Fruit fly (Drosophila melanogaster) whole organism: ENCODE data around the gene TfIIB.

Source experiments
- CG8478 ChIP-seq: fragments of >200 bp; optimal IDR thresholded peaks from 2 replicates; lab custom pipeline; 2018; ENCODE audit warnings: inconsistent platforms
- Dll ChIP-seq: fragments of >200 bp; optimal IDR thresholded peaks from 2 replicates; lab custom pipeline; 2017
- EcR ChIP-seq, 2 experiments: fragments of >200 bp; optimal IDR thresholded peaks; 2 replicates each; lab custom pipeline; 2017; ENCODE audit warnings: missing biosample characterization in 2 of 2, missing genetic modification characterization in 2 of 2, missing genetic modification reagents in 2 of 2
- pan ChIP-seq: fragments of >200 bp; optimal IDR thresholded peaks from 2 replicates; lab custom pipeline; 2017
- psq ChIP-seq: fragments of >200 bp; optimal IDR thresholded peaks from 2 replicates; lab custom pipeline; 2017
- usp ChIP-seq: fragments of >200 bp; optimal IDR thresholded peaks from 2 replicates; lab custom pipeline; 2017; ENCODE audit warnings: missing biosample characterization, missing genetic modification characterization, mixed read lengths

TfIIB gene

DNA sequence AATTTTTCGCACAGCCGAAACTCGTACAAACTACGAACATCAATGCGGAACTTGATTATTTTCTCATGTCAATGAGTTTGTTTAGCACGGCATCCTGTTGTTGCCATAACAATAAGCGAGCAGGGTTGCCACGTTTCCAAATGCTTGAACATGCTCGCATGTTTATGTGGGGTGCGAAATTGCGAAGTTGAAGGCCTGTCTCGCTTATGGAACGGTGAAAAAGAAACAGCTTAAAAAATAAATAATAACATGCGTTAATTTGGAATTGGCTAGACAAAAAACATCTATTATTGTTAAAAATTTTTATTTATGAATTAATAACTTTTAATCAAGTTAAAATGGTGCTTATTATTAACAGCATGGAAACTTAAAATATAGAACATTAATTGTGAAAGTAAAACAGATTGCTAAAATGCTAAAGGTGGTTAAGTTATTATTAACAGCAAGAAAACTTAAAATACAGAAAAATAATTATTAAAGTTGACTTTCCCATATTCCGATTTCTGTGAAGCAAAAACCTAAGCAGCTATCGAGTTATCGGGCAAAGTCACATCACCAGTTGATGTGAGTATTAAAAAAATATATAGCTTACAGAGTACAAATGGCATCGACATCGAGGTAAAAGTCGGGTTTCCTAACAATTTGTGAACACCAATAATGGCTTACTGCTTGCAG is at the start of gene TfIIB, which contains the start of gene Bug22:
TfIIB (plus strand) TSS at position 537 of the 675 bp plus-strand sequence.
Bug22 (minus strand) TSS at position 117 of the 675 bp plus-strand sequence.
- no peak for TF ChIP-seq EcR (GFP tag; optimal IDR thresholded peaks at IDR 0.05; lab: Kevin White, UChicago)
- no peak for TF ChIP-seq Dll
- no peak for TF ChIP-seq pan
- TF ChIP-seq psq (lab: Kevin White, UChicago), result no peak
- no peak for TF ChIP-seq CG8478
- no peak for TF ChIP-seq usp (GFP tag; lab: Kevin White, UChicago)

dm6 chr2L:10381890-10382450 is 49.2 kb upstream of the TfIIB start, which contains the start of gene CG5096:
Gene CG5096 (plus strand): TSS chr2L:10382263.
- TF ChIP-seq pan, result no peak
- TF ChIP-seq CG8478, result no peak
- no peak for TF ChIP-seq Dll

- no peak for TF ChIP-seq Dll
- no peak for TF ChIP-seq psq (lab: Kevin White, UChicago)
- TF ChIP-seq CG8478, result no peak
- no peak for TF ChIP-seq pan
- no peak for TF ChIP-seq usp (GFP tag; lab: Kevin White, UChicago)
- no peak for TF ChIP-seq EcR (GFP tag; optimal IDR thresholded peaks at IDR 0.05; lab: Kevin White, UChicago)
These were observed 44.8 kb upstream of the TfIIB start, which contains the start of the genes Cdk1 and mRpS7 for dm6 chr2L:10386208-10386805. Gene Cdk1 (minus strand): TSS chr2L:10386262. Gene mRpS7 (plus strand): TSS chr2L:10386662.

DNA sequence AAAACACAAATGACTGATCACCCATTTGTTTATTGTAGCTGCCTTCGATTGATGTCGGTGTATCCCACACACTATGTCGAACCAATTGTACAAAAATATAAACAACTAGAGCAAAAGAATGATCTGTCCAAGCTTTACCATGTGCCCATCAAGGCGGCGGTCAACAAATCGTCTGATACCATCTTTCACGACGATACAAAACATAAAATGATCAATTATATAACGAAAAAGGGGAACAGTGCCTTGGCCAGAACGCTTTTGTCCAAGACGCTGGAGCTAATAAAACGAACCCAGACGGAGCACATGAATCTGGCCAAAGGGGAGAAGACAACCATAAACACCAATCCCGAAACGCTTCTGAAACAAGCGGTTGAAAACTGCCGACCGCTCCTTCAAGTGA is 44.3 kb upstream of the TfIIB start:
- TF ChIP-seq usp (GFP tag; lab: Kevin White, UChicago) (no peak), pan (no peak), psq (lab: Kevin White, UChicago) (no peak), CG8478 (no peak), Dll (no peak), EcR (GFP tag; optimal IDR thresholded peaks at IDR 0.05; lab: Kevin White, UChicago) (no peak)

- no peak for TF ChIP-seq psq (lab: Kevin White, UChicago)
- no peak for TF ChIP-seq pan
- TF ChIP-seq usp (GFP tag; lab: Kevin White, UChicago), result no peak
- TF ChIP-seq EcR (GFP tag; optimal IDR thresholded peaks at IDR 0.05; lab: Kevin White, UChicago), result no peak
These were observed 43.0 kb upstream of the TfIIB start, which contains the start of gene da for dm6 chr2L:10387869-10388726. Gene da (plus strand): TSS chr2L:10388105.

DNA sequence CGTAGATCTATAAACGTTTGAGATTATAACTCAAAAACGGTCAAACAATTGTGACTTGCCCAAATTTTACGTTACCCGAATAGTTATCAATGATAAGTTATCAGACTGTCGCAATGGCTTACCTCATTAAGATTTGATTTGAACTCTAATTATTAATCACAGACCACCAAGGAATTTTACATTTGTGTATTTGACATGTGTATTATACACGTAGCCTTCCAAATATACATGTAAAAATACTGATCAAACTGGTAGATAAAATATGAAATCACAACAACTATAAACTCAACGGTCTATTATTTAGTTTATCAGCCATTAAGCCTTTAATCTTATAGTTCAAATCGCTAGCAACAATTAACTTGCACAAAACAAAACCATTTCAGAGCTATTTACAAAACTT is 37.7 kb upstream of the TfIIB start:
- TF ChIP-seq Dll, result no peak
- TF ChIP-seq EcR (GFP tag; optimal IDR thresholded peaks at IDR 0.05; lab: Kevin White, UChicago), result no peak
- no peak for TF ChIP-seq pan

dm6 chr2L:10395035-10395434 is 36.1 kb upstream of the TfIIB start:
- TF ChIP-seq EcR (GFP tag; optimal IDR thresholded peaks at IDR 0.05; lab: Kevin White, UChicago) (no peak), psq (lab: Kevin White, UChicago) (no peak), pan (no peak), usp (GFP tag; lab: Kevin White, UChicago) (no peak), Dll (no peak), CG8478 (no peak)

DNA sequence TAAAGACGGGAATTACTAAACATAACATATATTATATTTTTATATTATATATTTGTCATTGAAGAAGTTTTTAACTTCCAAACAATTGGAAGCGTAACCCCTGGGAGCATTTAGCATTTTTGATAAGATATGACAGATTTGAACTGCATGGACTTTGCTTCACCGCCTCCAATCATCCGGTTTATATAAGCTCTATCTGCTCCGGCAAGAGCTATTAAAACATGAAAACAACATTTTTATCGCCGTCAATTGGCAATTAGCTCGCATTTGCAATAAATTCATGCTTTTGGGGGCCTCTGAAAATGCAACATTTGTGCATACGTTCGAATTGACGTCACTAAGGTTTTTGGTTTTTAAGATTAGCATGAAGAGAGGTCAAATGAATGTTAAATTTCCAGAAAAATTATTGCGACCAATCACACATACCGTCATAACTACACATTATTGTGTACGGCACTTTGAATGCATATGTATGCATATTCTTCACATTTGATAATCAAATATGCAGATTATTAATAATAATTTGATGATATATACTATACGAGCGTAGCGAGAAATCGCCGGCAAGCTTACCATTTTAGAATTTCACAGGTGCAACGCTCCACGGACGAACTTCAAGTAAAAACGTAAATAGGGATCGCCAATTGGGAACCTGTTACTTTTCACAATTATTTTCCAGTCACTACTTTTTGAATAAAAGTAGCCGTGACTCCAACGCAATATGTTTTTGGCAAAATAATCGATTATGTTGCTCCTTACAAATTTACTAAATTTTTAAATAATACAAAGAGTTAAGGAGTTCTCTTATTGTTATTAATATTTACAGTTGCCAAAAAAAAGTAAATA is 35.3 kb upstream of the TfIIB start, which contains the start of gene Mdh1:
Mdh1 (minus strand) TSS at position 691 of the 846 bp plus-strand sequence.
- TF ChIP-seq EcR (GFP tag; optimal IDR thresholded peaks at IDR 0.05; lab: Kevin White, UChicago), result no peak
- TF ChIP-seq CG8478, result no peak
- no peak for TF ChIP-seq psq (lab: Kevin White, UChicago)
- no peak for TF ChIP-seq usp (GFP tag; lab: Kevin White, UChicago)
- TF ChIP-seq Dll, result no peak
- TF ChIP-seq pan, result no peak

DNA sequence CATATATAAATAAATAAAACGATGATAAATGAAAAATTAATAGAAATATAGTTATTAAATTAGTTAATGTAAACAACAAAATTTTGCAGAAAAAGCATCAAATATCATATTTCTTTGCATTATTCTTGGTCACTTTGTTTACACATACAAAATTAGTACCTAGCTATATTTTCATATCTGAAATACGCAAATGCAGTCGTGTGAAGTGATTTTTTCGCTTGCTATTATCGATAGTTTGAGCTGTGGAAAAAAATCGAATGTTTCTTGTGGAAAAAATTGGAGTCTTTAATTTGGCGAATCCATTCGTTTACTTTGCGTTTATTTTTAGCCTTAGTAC is 34.7 kb upstream of the TfIIB start, which contains the start of gene Cnot4:
Cnot4 (plus strand) TSS at position 229 of the 337 bp plus-strand sequence.
- TF ChIP-seq EcR (GFP tag; optimal IDR thresholded peaks at IDR 0.05; lab: Kevin White, UChicago) (no peak), Dll (no peak), pan (no peak), usp (GFP tag; lab: Kevin White, UChicago) (no peak), psq (lab: Kevin White, UChicago) (no peak), CG8478 (no peak)

dm6 chr2L:10396877-10397587 is 34.1 kb upstream of the TfIIB start:
- no peak for TF ChIP-seq EcR (GFP tag; optimal IDR thresholded peaks at IDR 0.05; lab: Kevin White, UChicago)
- TF ChIP-seq CG8478, result no peak
- no peak for TF ChIP-seq Dll
- TF ChIP-seq pan, result no peak
- TF ChIP-seq usp (GFP tag; lab: Kevin White, UChicago), result no peak
- no peak for TF ChIP-seq psq (lab: Kevin White, UChicago)
